Fruit fly (Drosophila melanogaster) whole organism, embryonic: Measurements from ENCODE around the gene jus.
A peak's percentile ranks its signal among the peaks of the same experiment; 100 is the strongest.

Experiments
- Abd-B ChIP-seq: fragments of 200-800 bp; sonication (Bioruptor generic); optimal IDR thresholded peaks from 2 replicates; lab custom pipeline; 2018; ENCODE audit warnings: missing biosample characterization, mild to moderate bottlenecking, missing genetic modification characterization, moderate library complexity
- Bteb2 ChIP-seq: fragments of 200-800 bp; sonication (Bioruptor generic); optimal IDR thresholded peaks from 2 replicates; lab custom pipeline; 2016; ENCODE audit warnings: missing biosample characterization, missing genetic modification characterization
- CG1024 ChIP-seq: fragments of 200-800 bp; sonication (Bioruptor generic); IDR thresholded peaks from 2 replicates; pipeline ENCODE4 v1.3.6; 2022; ENCODE audit warnings: missing biosample characterization, missing genetic modification characterization
- CG10366 ChIP-seq: fragments of 200-800 bp; sonication (Bioruptor generic); IDR thresholded peaks from 2 replicates; pipeline ENCODE4 v1.3.6; 2022; ENCODE audit warnings: missing biosample characterization, missing genetic modification characterization
- CG11247 ChIP-seq: fragments of 200-800 bp; sonication (Bioruptor generic); IDR thresholded peaks from 2 replicates; pipeline ENCODE4 v1.3.6; 2022; ENCODE audit warnings: missing biosample characterization, missing genetic modification characterization
- CG11695 ChIP-seq: fragments of 200-800 bp; sonication (Bioruptor generic); IDR thresholded peaks from 3 replicates; pipeline ENCODE4 v1.3.6; 2022; ENCODE audit warnings: missing biosample characterization, missing genetic modification characterization
- CG13296 ChIP-seq: fragments of 200-800 bp; sonication (Bioruptor generic); optimal IDR thresholded peaks from 3 replicates; lab custom pipeline; 2018; ENCODE audit warnings: missing biosample characterization, mild to moderate bottlenecking, missing genetic modification characterization
- CG16779 ChIP-seq: fragments of 200-800 bp; sonication (Bioruptor generic); IDR thresholded peaks from 2 replicates; pipeline ENCODE4 v1.3.6; 2022; ENCODE audit warnings: missing biosample characterization, missing genetic modification characterization
- CG17802 ChIP-seq: fragments of 200-800 bp; sonication (Bioruptor generic); optimal IDR thresholded peaks from 2 replicates; lab custom pipeline; 2018; ENCODE audit warnings: missing biosample characterization, mild to moderate bottlenecking, missing genetic modification characterization, moderate library complexity
- CG17912 ChIP-seq: fragments of 200-800 bp; sonication (Bioruptor generic); optimal IDR thresholded peaks from 2 replicates; lab custom pipeline; 2018; ENCODE audit warnings: missing biosample characterization, mild to moderate bottlenecking, missing genetic modification characterization
- CG2129 ChIP-seq: fragments of 200-800 bp; sonication (Bioruptor generic); IDR thresholded peaks from 2 replicates; pipeline ENCODE4 v1.3.6; 2022; ENCODE audit warnings: missing biosample characterization, missing genetic modification characterization; ENCODE audit not compliant: partially characterized antibody
- CG2678 ChIP-seq: fragments of 200-800 bp; sonication (Bioruptor generic); optimal IDR thresholded peaks from 3 replicates; lab custom pipeline; 2019; ENCODE audit warnings: missing biosample characterization, mild to moderate bottlenecking, missing genetic modification characterization, moderate library complexity
- CG2875 ChIP-seq: fragments of 200-800 bp; sonication (Bioruptor generic); optimal IDR thresholded peaks from 2 replicates; lab custom pipeline; 2017; ENCODE audit warnings: missing biosample characterization, mild to moderate bottlenecking, missing genetic modification characterization, missing genetic modification reagents
- CG31441 ChIP-seq: fragments of 200-800 bp; sonication (Bioruptor generic); IDR thresholded peaks from 2 replicates; pipeline ENCODE4 v1.3.6; 2022; ENCODE audit warnings: missing biosample characterization, missing genetic modification characterization
- CG33213 ChIP-seq: fragments of 200-800 bp; sonication (Bioruptor generic); optimal IDR thresholded peaks from 3 replicates; lab custom pipeline; 2016; ENCODE audit warnings: missing biosample characterization, missing genetic modification characterization
- CG3726 ChIP-seq: fragments of 200-800 bp; sonication (Bioruptor generic); IDR thresholded peaks from 3 replicates; pipeline ENCODE4, ENCODE4 v1.3.6; 2022; ENCODE audit warnings: missing biosample characterization, missing genetic modification characterization
- CG3847 ChIP-seq: fragments of 200-800 bp; sonication (Bioruptor generic); IDR thresholded peaks from 2 replicates; pipeline ENCODE4 v1.3.6; 2022; ENCODE audit warnings: missing biosample characterization, missing genetic modification characterization
- CG6813 ChIP-seq: fragments of 200-800 bp; sonication (Bioruptor generic); optimal IDR thresholded peaks from 2 replicates; lab custom pipeline; 2017; ENCODE audit warnings: missing biosample characterization, missing genetic modification characterization, mild to moderate bottlenecking, moderate library complexity, missing genetic modification reagents
- CG7786 ChIP-seq: fragments of 200-800 bp; sonication (Bioruptor generic); optimal IDR thresholded peaks from 2 replicates; lab custom pipeline; 2016; ENCODE audit warnings: missing biosample characterization, missing genetic modification characterization
- CG7928 ChIP-seq: fragments of 200-800 bp; sonication (Bioruptor generic); optimal IDR thresholded peaks from 2 replicates; lab custom pipeline; 2017; ENCODE audit warnings: missing biosample characterization, mild to moderate bottlenecking, missing genetic modification characterization
- CrebB ChIP-seq: fragments of 200-800 bp; sonication (Bioruptor generic); optimal IDR thresholded peaks from 3 replicates; lab custom pipeline; 2018; ENCODE audit warnings: missing biosample characterization, mild to moderate bottlenecking, missing genetic modification characterization
- Elba2 ChIP-seq: fragments of 200-800 bp; sonication (Bioruptor generic); optimal IDR thresholded peaks from 3 replicates; lab custom pipeline; 2016; ENCODE audit warnings: missing biosample characterization, missing genetic modification characterization
- HLH54F ChIP-seq: fragments of 200-800 bp; sonication (Bioruptor generic); optimal IDR thresholded peaks from 3 replicates; lab custom pipeline; 2016; ENCODE audit warnings: missing biosample characterization, missing genetic modification characterization
- HmgD ChIP-seq: fragments of 200-800 bp; sonication (Bioruptor generic); optimal IDR thresholded peaks from 3 replicates; lab custom pipeline; 2016; ENCODE audit warnings: missing biosample characterization, missing genetic modification characterization
- Hmx ChIP-seq: fragments of 200-800 bp; sonication (Bioruptor generic); optimal IDR thresholded peaks from 2 replicates; lab custom pipeline; 2016; ENCODE audit warnings: missing biosample characterization, missing genetic modification characterization
- Hsf ChIP-seq: fragments of 200-800 bp; sonication (Bioruptor generic); optimal IDR thresholded peaks from 3 replicates; lab custom pipeline; 2016; ENCODE audit warnings: missing biosample characterization, missing genetic modification characterization
- Lim3 ChIP-seq: fragments of 200-800 bp; sonication (Bioruptor generic); IDR thresholded peaks from 2 replicates; pipeline ENCODE4 v1.3.6; 2022; ENCODE audit warnings: missing biosample characterization, missing genetic modification characterization
- MBD-R2 ChIP-seq: fragments of 200-800 bp; sonication (Bioruptor generic); IDR thresholded peaks from 2 replicates; pipeline ENCODE4 v1.3.6; 2022; ENCODE audit warnings: missing biosample characterization, missing genetic modification characterization
- Neu2 ChIP-seq: fragments of 200-800 bp; sonication (Bioruptor generic); optimal IDR thresholded peaks from 3 replicates; lab custom pipeline; 2016; ENCODE audit warnings: missing biosample characterization, missing genetic modification characterization, borderline replicate concordance
- Nf-YB ChIP-seq: fragments of 200-800 bp; sonication (Bioruptor generic); optimal IDR thresholded peaks from 3 replicates; lab custom pipeline; 2019; ENCODE audit warnings: missing biosample characterization, mild to moderate bottlenecking, missing genetic modification characterization, moderate library complexity
- Ptx1 ChIP-seq: fragments of 200-800 bp; sonication (Bioruptor generic); IDR thresholded peaks from 2 replicates; pipeline ENCODE4 v1.3.6; 2022; ENCODE audit warnings: missing biosample characterization, missing genetic modification characterization
- Xbp1 ChIP-seq: fragments of 200-800 bp; sonication (Bioruptor generic); optimal IDR thresholded peaks from 3 replicates; lab custom pipeline; 2016; ENCODE audit warnings: missing biosample characterization, mild to moderate bottlenecking, missing genetic modification characterization
- ap ChIP-seq: fragments of 200-800 bp; sonication (Bioruptor generic); IDR thresholded peaks from 2 replicates; pipeline ENCODE4 v1.3.6; 2022; ENCODE audit warnings: missing biosample characterization, missing genetic modification characterization
- az2 ChIP-seq: fragments of 200-800 bp; sonication (Bioruptor generic); optimal IDR thresholded peaks from 3 replicates; lab custom pipeline; 2016; ENCODE audit warnings: missing biosample characterization, missing genetic modification characterization
- dati ChIP-seq: fragments of 200-800 bp; sonication (Bioruptor generic); IDR thresholded peaks from 2 replicates; pipeline ENCODE4 v1.3.6; 2022; ENCODE audit warnings: missing biosample characterization, missing genetic modification characterization
- eve ChIP-seq, 2 experiments: fragments of >200 bp; optimal IDR thresholded peaks; 2 replicates each; lab custom pipeline; 2017; ENCODE audit warnings: missing biosample characterization in 2 of 2, missing genetic modification characterization in 2 of 2
- gcm ChIP-seq: fragments of 200-800 bp; sonication (Bioruptor generic); optimal IDR thresholded peaks from 2 replicates; lab custom pipeline; 2019; ENCODE audit warnings: missing biosample characterization, mild to moderate bottlenecking, missing genetic modification characterization, moderate library complexity
- gem ChIP-seq: fragments of 200-800 bp; sonication (Bioruptor generic); optimal IDR thresholded peaks from 2 replicates; lab custom pipeline; 2019; ENCODE audit warnings: missing biosample characterization, mild to moderate bottlenecking, missing genetic modification characterization, moderate library complexity
- gsb-n ChIP-seq: fragments of 200-800 bp; sonication (Bioruptor generic); optimal IDR thresholded peaks from 3 replicates; lab custom pipeline; 2018; ENCODE audit warnings: missing biosample characterization, mild to moderate bottlenecking, missing genetic modification characterization
- hkb ChIP-seq, 2 experiments: fragments of 200-800 bp in 1 of 2; fragments of >200 bp in 1 of 2; sonication (Bioruptor generic) in 1 of 2; IDR thresholded peaks in 1 of 2; optimal IDR thresholded peaks in 1 of 2; 2 replicates each; pipeline versions ENCODE4 v1.3.6 to Lab custom; 2017 to 2022; ENCODE audit warnings: missing biosample characterization in 1 of 2, missing genetic modification characterization in 1 of 2
- kni ChIP-seq: fragments of 200-800 bp; sonication (Bioruptor generic); optimal IDR thresholded peaks from 3 replicates; lab custom pipeline; 2017; ENCODE audit warnings: mild to moderate bottlenecking, missing biosample characterization, missing genetic modification reagents, missing genetic modification characterization
- oc ChIP-seq: fragments of 200-800 bp; sonication (Bioruptor generic); optimal IDR thresholded peaks from 2 replicates; lab custom pipeline; 2018; ENCODE audit warnings: missing biosample characterization, mild to moderate bottlenecking, missing genetic modification characterization, moderate library complexity
- org-1 ChIP-seq: fragments of 200-800 bp; sonication (Bioruptor generic); optimal IDR thresholded peaks from 2 replicates; lab custom pipeline; 2017; ENCODE audit warnings: missing biosample characterization, missing genetic modification characterization
- pho ChIP-seq: fragments of 200-800 bp; sonication (Bioruptor generic); optimal IDR thresholded peaks from 2 replicates; lab custom pipeline; 2016; ENCODE audit warnings: missing biosample characterization, missing genetic modification characterization
- sqz ChIP-seq: fragments of 200-800 bp; sonication (Bioruptor generic); optimal IDR thresholded peaks from 3 replicates; lab custom pipeline; 2018; ENCODE audit warnings: missing biosample characterization, mild to moderate bottlenecking, missing genetic modification characterization
- toy ChIP-seq: fragments of 200-800 bp; sonication (Bioruptor generic); IDR thresholded peaks from 2 replicates; pipeline ENCODE4 v1.3.6; 2022; ENCODE audit warnings: missing biosample characterization, missing genetic modification characterization
- trh ChIP-seq: fragments of 200-800 bp; sonication (Bioruptor generic); optimal IDR thresholded peaks from 2 replicates; lab custom pipeline; 2016; ENCODE audit warnings: missing biosample characterization, missing genetic modification characterization
- unc-4 ChIP-seq: fragments of 200-800 bp; sonication (Bioruptor generic); IDR thresholded peaks from 2 replicates; pipeline ENCODE4 v1.3.6; 2022; ENCODE audit warnings: missing biosample characterization, missing genetic modification characterization; ENCODE audit not compliant: partially characterized antibody
- unpg ChIP-seq: fragments of 200-800 bp; sonication (Bioruptor generic); optimal IDR thresholded peaks from 3 replicates; lab custom pipeline; 2018; ENCODE audit warnings: missing biosample characterization, mild to moderate bottlenecking, missing genetic modification characterization, moderate library complexity
- yki ChIP-seq: fragments of >200 bp; optimal IDR thresholded peaks from 3 replicates; lab custom pipeline; 2018

jus gene

dm6 chr3R:29151621-29152092 is 43.1 kb downstream of the jus start, which contains the start of gene eIF2D (continued):
- TF ChIP-seq CG16779 (0 out of 2 replicates have a peak, but pooled peaks have one; percentile 14), CG7786 (GFP tag; lab: Kevin White, UChicago) (peak; percentile 35), yki (lab: Kevin White, UChicago) (no peak), Elba2 (GFP tag; lab: Kevin White, UChicago) (no peak), eve (GFP tag; optimal IDR thresholded peaks at IDR 0.05; lab: Kevin White, UChicago) (no peak), MBD-R2 (GFP tag; lab: Robert Waterston, UW) (peak; percentile 78), CG11695 (GFP tag; lab: Robert Waterston, UW) (peak; percentile 78), Hmx (GFP tag; lab: Kevin White, UChicago) (no peak), CG6813 (GFP tag; lab: Kevin White, UChicago) (peak; percentile 59), CG10366 (peak; percentile 37), HmgD (peak; percentile 20), CG17912 (GFP tag; lab: Kevin White, UChicago) (no peak), CG3847 (GFP tag; lab: Robert Waterston, UW) (peak; percentile 30; the same call in 1 of the 2 replicates), gsb-n (no peak), CG31441 (GFP tag; lab: Robert Waterston, UW) (peak; percentile 68), az2 (GFP tag; lab: Kevin White, UChicago) (peak; percentile 47)

DNA sequence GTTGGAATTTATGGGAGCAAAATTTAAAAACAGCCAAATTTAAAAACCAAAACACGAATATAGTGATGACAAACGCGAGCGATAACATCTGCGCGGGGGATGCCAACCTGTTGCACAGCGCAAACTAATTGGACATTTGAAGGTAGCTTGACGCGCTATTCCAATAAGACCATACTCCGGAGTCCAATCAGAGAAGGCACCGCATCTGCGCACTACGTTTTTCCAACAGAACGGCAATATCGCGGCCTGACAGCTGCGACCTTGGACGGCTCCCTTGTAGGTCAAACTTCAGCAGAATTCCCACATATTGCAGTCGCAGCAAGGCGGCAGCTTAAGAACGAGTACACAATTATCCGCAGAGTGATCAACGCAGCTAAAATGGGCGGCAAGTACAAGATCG is 46.7 kb downstream of the jus start, which contains the start of the genes CG11882 and Pglym78:
TSS of gene CG11882 (minus strand) at position 101 of the 400 bp plus-strand sequence.
TSS of gene Pglym78 (plus strand) at position 177 of the 400 bp plus-strand sequence.
- TF ChIP-seq Ptx1 (GFP tag; lab: Robert Waterston, UW) (peak; percentile 60), Abd-B (no peak), CG3726 (no peak), CG2875 (GFP tag; lab: Kevin White, UChicago) (no peak), gcm (GFP tag; lab: Kevin White, UChicago) (peak; percentile 9), gem (tag; lab: Kevin White, UChicago) (no peak), Hsf (peak; percentile 35), oc (tag; lab: Kevin White, UChicago) (no peak), Neu2 (GFP tag; lab: Kevin White, UChicago) (no peak), ap (GFP tag; lab: Robert Waterston, UW) (no peak), kni (peak; percentile 12), pho (GFP tag; lab: Kevin White, UChicago) (peak; percentile 73), Bteb2 (GFP tag; lab: Kevin White, UChicago) (no peak), toy (GFP tag; lab: Robert Waterston, UW) (no peak), HLH54F (peak; percentile 44), CG2678 (tag; lab: Kevin White, UChicago) (no peak), org-1 (GFP tag; lab: Kevin White, UChicago) (no peak), dati (GFP tag; lab: Robert Waterston, UW) (no peak), CG13296 (no peak), CG17802 (tag; lab: Kevin White, UChicago) (no peak), unc-4 (GFP tag; lab: Robert Waterston, UW) (peak; percentile 65), trh (GFP tag; lab: Kevin White, UChicago) (no peak), Xbp1 (GFP tag; lab: Kevin White, UChicago) (peak; percentile 52), CG2129 (GFP tag; lab: Robert Waterston, UW) (0 out of 2 replicates have a peak, but pooled peaks have one; percentile 15), CG1024 (GFP tag; lab: Robert Waterston, UW) (0 out of 2 replicates have a peak, but pooled peaks have one; percentile 14), CG11247 (GFP tag; lab: Robert Waterston, UW) (peak; percentile 48; the same call in 1 of the 2 replicates), Nf-YB (peak; percentile 40), Lim3 (GFP tag; lab: Robert Waterston, UW) (no peak), CG7928 (GFP tag; lab: Kevin White, UChicago) (peak; percentile 17), sqz (no peak), CG33213 (GFP tag; lab: Kevin White, UChicago) (peak; percentile 60), unpg (GFP tag; lab: Kevin White, UChicago) (no peak), yki (lab: Kevin White, UChicago) (no peak), hkb (optimal IDR thresholded peaks at IDR 0.05; lab: Kevin White, UChicago) (no peak), hkb (GFP tag; IDR thresholded peaks at IDR 0.05; lab: Robert Waterston, UW) (no peak; the same call in 1 of the 2 replicates), CrebB (peak; percentile 67), eve (GFP tag; optimal IDR thresholded peaks at IDR 0.05; lab: Kevin White, UChicago) (no peak)
